Fruit fly (Drosophila melanogaster) whole organism, embryonic: Measurements from ENCODE around the gene Psa.

Source experiments
- Atf6 ChIP-seq: fragments of 200-800 bp; sonication (Bioruptor generic); IDR thresholded peaks from 2 replicates; pipeline ENCODE4 v1.3.6; 2022; ENCODE audit warnings: missing biosample characterization, missing genetic modification characterization
- B-H1 ChIP-seq: fragments of 200-800 bp; sonication (Bioruptor generic); IDR thresholded peaks from 3 replicates; pipeline ENCODE4 v1.3.6; 2022; ENCODE audit warnings: missing biosample characterization, missing genetic modification characterization
- Bgb ChIP-seq: fragments of 200-800 bp; sonication (Bioruptor generic); IDR thresholded peaks from 2 replicates; pipeline ENCODE4 v1.3.6; 2022; ENCODE audit warnings: missing biosample characterization, missing genetic modification characterization; ENCODE audit not compliant: partially characterized antibody
- CG12071 ChIP-seq: fragments of 200-800 bp; sonication (Bioruptor generic); optimal IDR thresholded peaks from 3 replicates; lab custom pipeline; 2018; ENCODE audit warnings: missing biosample characterization, mild to moderate bottlenecking, missing genetic modification characterization
- CG12659 ChIP-seq: fragments of 200-800 bp; sonication (Bioruptor generic); optimal IDR thresholded peaks from 3 replicates; lab custom pipeline; 2017; ENCODE audit warnings: mild to moderate bottlenecking, missing biosample characterization, missing genetic modification reagents, missing genetic modification characterization
- CG12769 ChIP-seq: fragments of 200-800 bp; sonication (Bioruptor generic); optimal IDR thresholded peaks from 2 replicates; lab custom pipeline; 2019; ENCODE audit warnings: missing biosample characterization, mild to moderate bottlenecking, missing genetic modification characterization, moderate library complexity
- CG15073 ChIP-seq: fragments of 200-800 bp; sonication (Bioruptor generic); optimal IDR thresholded peaks from 2 replicates; lab custom pipeline; 2016; ENCODE audit warnings: missing biosample characterization, missing genetic modification characterization
- CG17186 ChIP-seq: fragments of 200-800 bp; sonication (Bioruptor generic); optimal IDR thresholded peaks from 3 replicates; lab custom pipeline; 2017; ENCODE audit warnings: missing biosample characterization, missing genetic modification reagents, missing genetic modification characterization
- CG17361 ChIP-seq: fragments of 200-800 bp; sonication (Bioruptor generic); IDR thresholded peaks from 3 replicates; pipeline ENCODE4 v1.3.6; 2022; ENCODE audit warnings: missing biosample characterization, missing genetic modification characterization
- CG17802 ChIP-seq: fragments of 200-800 bp; sonication (Bioruptor generic); optimal IDR thresholded peaks from 2 replicates; lab custom pipeline; 2018; ENCODE audit warnings: missing biosample characterization, mild to moderate bottlenecking, missing genetic modification characterization, moderate library complexity
- CG3281 ChIP-seq: fragments of 200-800 bp; sonication (Bioruptor generic); optimal IDR thresholded peaks from 3 replicates; lab custom pipeline; 2017; ENCODE audit warnings: missing biosample characterization, mild to moderate bottlenecking, missing genetic modification characterization
- CG6689 ChIP-seq: fragments of 200-800 bp; sonication (Bioruptor generic); IDR thresholded peaks from 2 replicates; pipeline ENCODE4 v1.3.6; 2022; ENCODE audit warnings: missing biosample characterization, missing genetic modification characterization
- CG6813 ChIP-seq: fragments of 200-800 bp; sonication (Bioruptor generic); optimal IDR thresholded peaks from 2 replicates; lab custom pipeline; 2017; ENCODE audit warnings: missing biosample characterization, missing genetic modification characterization, mild to moderate bottlenecking, moderate library complexity, missing genetic modification reagents
- CG7556 ChIP-seq: fragments of 200-800 bp; sonication (Bioruptor generic); optimal IDR thresholded peaks from 2 replicates; lab custom pipeline; 2017; ENCODE audit warnings: missing biosample characterization, mild to moderate bottlenecking, missing genetic modification characterization
- CG8765 ChIP-seq: fragments of 200-800 bp; sonication (Bioruptor generic); IDR thresholded peaks from 2 replicates; pipeline ENCODE4 v1.3.6; 2022; ENCODE audit warnings: missing biosample characterization, missing genetic modification characterization
- Dek ChIP-seq: fragments of 200-800 bp; sonication (Bioruptor generic); optimal IDR thresholded peaks from 3 replicates; lab custom pipeline; 2019; ENCODE audit warnings: missing biosample characterization, mild to moderate bottlenecking, missing genetic modification characterization, moderate library complexity
- Dip3 ChIP-seq: fragments of 200-800 bp; sonication (Bioruptor generic); optimal IDR thresholded peaks from 3 replicates; lab custom pipeline; 2016; ENCODE audit warnings: missing biosample characterization, missing genetic modification characterization
- Doc2 ChIP-seq: fragments of 200-800 bp; sonication (Bioruptor generic); IDR thresholded peaks from 2 replicates; pipeline ENCODE4 v1.3.6; 2022; ENCODE audit warnings: missing biosample characterization, missing genetic modification characterization
- ERR ChIP-seq: fragments of 200-800 bp; sonication (Bioruptor generic); optimal IDR thresholded peaks from 2 replicates; lab custom pipeline; 2016; ENCODE audit warnings: missing biosample characterization, missing genetic modification characterization
- Fer3 ChIP-seq: fragments of 200-800 bp; sonication (Bioruptor generic); optimal IDR thresholded peaks from 2 replicates; lab custom pipeline; 2018; ENCODE audit warnings: missing biosample characterization, mild to moderate bottlenecking, missing genetic modification characterization, moderate library complexity
- H15 ChIP-seq: fragments of 200-800 bp; sonication (Bioruptor generic); IDR thresholded peaks from 3 replicates; pipeline ENCODE4 v1.3.6; 2022; ENCODE audit warnings: missing biosample characterization, missing genetic modification characterization
- Hand ChIP-seq: fragments of 200-800 bp; sonication (Bioruptor generic); optimal IDR thresholded peaks from 2 replicates; lab custom pipeline; 2017; ENCODE audit warnings: mild to moderate bottlenecking, missing biosample characterization, missing genetic modification reagents, missing genetic modification characterization
- Mad ChIP-seq: fragments of 200-800 bp; sonication (Bioruptor generic); optimal IDR thresholded peaks from 2 replicates; lab custom pipeline; 2016; ENCODE audit warnings: missing biosample characterization, missing genetic modification characterization
- Myb ChIP-seq: fragments of 200-800 bp; sonication (Bioruptor generic); optimal IDR thresholded peaks from 2 replicates; lab custom pipeline; 2016; ENCODE audit warnings: missing biosample characterization, missing genetic modification characterization
- Nf-YA ChIP-seq: fragments of 200-800 bp; sonication (Bioruptor generic); IDR thresholded peaks from 2 replicates; pipeline ENCODE4 v1.3.6; 2022; ENCODE audit warnings: missing biosample characterization, missing genetic modification characterization
- NfI ChIP-seq: fragments of 200-800 bp; sonication (Bioruptor generic); optimal IDR thresholded peaks from 3 replicates; lab custom pipeline; 2018; ENCODE audit warnings: missing biosample characterization, mild to moderate bottlenecking, missing genetic modification characterization, moderate library complexity
- Stat92E ChIP-seq, 3 experiments: fragments of >200 bp in 2 of 3; fragments of 200-800 bp in 1 of 3; sonication (Bioruptor generic) in 1 of 3; optimal IDR thresholded peaks; 2 replicates each; lab custom pipeline; 2017 to 2019; ENCODE audit warnings: missing biosample characterization in 3 of 3, missing genetic modification characterization in 3 of 3, mild to moderate bottlenecking in 1 of 3, moderate library complexity in 1 of 3
- Taf1 ChIP-seq: fragments of 200-800 bp; sonication (Bioruptor generic); IDR thresholded peaks from 2 replicates; pipeline ENCODE4 v1.3.6; 2022; ENCODE audit warnings: missing biosample characterization, missing genetic modification characterization
- Xbp1 ChIP-seq: fragments of 200-800 bp; sonication (Bioruptor generic); optimal IDR thresholded peaks from 3 replicates; lab custom pipeline; 2016; ENCODE audit warnings: missing biosample characterization, mild to moderate bottlenecking, missing genetic modification characterization
- ara ChIP-seq: fragments of 200-800 bp; sonication (Bioruptor generic); IDR thresholded peaks from 2 replicates; pipeline ENCODE4 v1.3.6; 2022; ENCODE audit warnings: missing biosample characterization, missing genetic modification characterization
- cad ChIP-seq: fragments of >200 bp; optimal IDR thresholded peaks from 2 replicates; lab custom pipeline; 2017; ENCODE audit warnings: missing biosample characterization, missing genetic modification characterization
- caup ChIP-seq: fragments of 200-800 bp; sonication (Bioruptor generic); optimal IDR thresholded peaks from 3 replicates; lab custom pipeline; 2017; ENCODE audit warnings: missing biosample characterization, mild to moderate bottlenecking, missing genetic modification characterization, moderate library complexity; ENCODE audit not compliant: severe bottlenecking
- crol ChIP-seq: fragments of 200-800 bp; sonication (Bioruptor generic); IDR thresholded peaks from 2 replicates; pipeline ENCODE4 v1.3.6; 2022; ENCODE audit warnings: missing biosample characterization, missing genetic modification characterization
- da ChIP-seq: fragments of 200-800 bp; sonication (Bioruptor generic); optimal IDR thresholded peaks from 2 replicates; lab custom pipeline; 2016; ENCODE audit warnings: missing biosample characterization, missing genetic modification characterization
- ewg ChIP-seq: fragments of 200-800 bp; sonication (Bioruptor generic); optimal IDR thresholded peaks from 3 replicates; lab custom pipeline; 2017; ENCODE audit warnings: mild to moderate bottlenecking, missing biosample characterization, missing genetic modification reagents, missing genetic modification characterization
- gcm2 ChIP-seq: fragments of 200-800 bp; sonication (Bioruptor generic); optimal IDR thresholded peaks from 2 replicates; lab custom pipeline; 2016; ENCODE audit warnings: missing biosample characterization, missing genetic modification characterization
- ind ChIP-seq: fragments of 200-800 bp; sonication (Bioruptor generic); optimal IDR thresholded peaks from 3 replicates; lab custom pipeline; 2016; ENCODE audit warnings: missing biosample characterization, missing genetic modification characterization
- jumu ChIP-seq: fragments of 200-800 bp; sonication (Bioruptor generic); optimal IDR thresholded peaks from 3 replicates; lab custom pipeline; 2016; ENCODE audit warnings: missing biosample characterization, missing genetic modification characterization
- kay ChIP-seq: fragments of 200-800 bp; sonication (Bioruptor generic); optimal IDR thresholded peaks from 2 replicates; lab custom pipeline; 2016; ENCODE audit warnings: missing biosample characterization, missing genetic modification characterization
- kni ChIP-seq: fragments of 200-800 bp; sonication (Bioruptor generic); optimal IDR thresholded peaks from 3 replicates; lab custom pipeline; 2017; ENCODE audit warnings: mild to moderate bottlenecking, missing biosample characterization, missing genetic modification reagents, missing genetic modification characterization
- pb ChIP-seq: fragments of 200-800 bp; sonication (Bioruptor generic); optimal IDR thresholded peaks from 3 replicates; lab custom pipeline; 2016; ENCODE audit warnings: missing biosample characterization, missing genetic modification characterization
- pum ChIP-seq: fragments of 200-800 bp; sonication (Bioruptor generic); optimal IDR thresholded peaks from 2 replicates; lab custom pipeline; 2016; ENCODE audit warnings: missing biosample characterization, missing genetic modification characterization
- repo ChIP-seq: fragments of 200-800 bp; sonication (Bioruptor generic); optimal IDR thresholded peaks from 2 replicates; lab custom pipeline; 2016; ENCODE audit warnings: missing biosample characterization, missing genetic modification characterization
- ro ChIP-seq: fragments of 200-800 bp; sonication (Bioruptor generic); IDR thresholded peaks from 2 replicates; pipeline ENCODE4 v1.3.6; 2022; ENCODE audit warnings: missing biosample characterization, missing genetic modification characterization
- sens-2 ChIP-seq: fragments of 200-800 bp; sonication (Bioruptor generic); IDR thresholded peaks from 2 replicates; pipeline ENCODE4 v1.3.6; 2022; ENCODE audit warnings: missing biosample characterization, missing genetic modification characterization
- sr ChIP-seq: fragments of 200-800 bp; sonication (Bioruptor generic); IDR thresholded peaks from 3 replicates; pipeline ENCODE4 v1.3.6; 2022; ENCODE audit warnings: missing biosample characterization, missing genetic modification characterization
- stwl ChIP-seq: fragments of 200-800 bp; sonication (Bioruptor generic); optimal IDR thresholded peaks from 3 replicates; lab custom pipeline; 2018; ENCODE audit warnings: missing biosample characterization, mild to moderate bottlenecking, missing genetic modification characterization, moderate library complexity
- tll ChIP-seq, 2 experiments: fragments of 200-800 bp in 1 of 2; fragments of >200 bp in 1 of 2; sonication (Bioruptor generic) in 1 of 2; optimal IDR thresholded peaks; 2 replicates each; lab custom pipeline; 2017 to 2019; ENCODE audit warnings: missing biosample characterization in 2 of 2, missing genetic modification characterization in 2 of 2, mild to moderate bottlenecking in 1 of 2, moderate library complexity in 1 of 2
- vfl ChIP-seq: fragments of 200-800 bp; sonication (Bioruptor generic); optimal IDR thresholded peaks from 2 replicates; lab custom pipeline; 2016; ENCODE audit warnings: missing biosample characterization, missing genetic modification characterization
- wor ChIP-seq: fragments of 200-800 bp; sonication (Bioruptor generic); IDR thresholded peaks from 2 replicates; pipeline ENCODE4 v1.3.6; 2022; ENCODE audit warnings: missing biosample characterization, missing genetic modification characterization

The Psa gene

dm6 chr3L:1478998-1479680, 23.5 kb upstream of the Psa start (continued):
- peak; percentile 67 for TF ChIP-seq Xbp1
- no peak for TF ChIP-seq CG12659 (GFP tag; lab: Kevin White, UChicago)
- peak; percentile 95 for TF ChIP-seq CG8765 (GFP tag; lab: Robert Waterston, UW)
- TF ChIP-seq CG12071 (GFP tag; lab: Kevin White, UChicago): no peak
- TF ChIP-seq ro (GFP tag; lab: Robert Waterston, UW): no peak
- TF ChIP-seq da (GFP tag; lab: Kevin White, UChicago): no peak
- peak; percentile 33 for TF ChIP-seq Myb
- TF ChIP-seq CG17361: peak; percentile 54
- no peak for TF ChIP-seq sr (GFP tag; lab: Robert Waterston, UW)
- peak; percentile 48 for TF ChIP-seq Mad
- peak; percentile 9 for TF ChIP-seq CG17802 (tag; lab: Kevin White, UChicago)
- peak; percentile 20 for TF ChIP-seq caup (GFP tag; lab: Kevin White, UChicago)
- TF ChIP-seq CG7556 (GFP tag; lab: Kevin White, UChicago): peak; percentile 52
- no peak for TF ChIP-seq stwl (tag; lab: Kevin White, UChicago)
- TF ChIP-seq repo (GFP tag; lab: Kevin White, UChicago): no peak
- TF ChIP-seq CG15073 (GFP tag; lab: Kevin White, UChicago): no peak
- TF ChIP-seq jumu: peak; percentile 63
- TF ChIP-seq gcm2: no peak
- peak; percentile 57; the same call in 1 of the 2 replicates for TF ChIP-seq sens-2 (GFP tag; lab: Robert Waterston, UW)
- no peak for TF ChIP-seq vfl (GFP tag; lab: Kevin White, UChicago)
- TF ChIP-seq Hand (GFP tag; lab: Kevin White, UChicago): no peak
- peak; percentile 69 for TF ChIP-seq pum (GFP tag; lab: Kevin White, UChicago)
- TF ChIP-seq kni: peak; percentile 4
- TF ChIP-seq H15: peak; percentile 37; the same call in 1 of the 3 replicates
- no peak for TF ChIP-seq CG17186
- TF ChIP-seq CG6689: peak; percentile 77
- no peak for TF ChIP-seq ind (GFP tag; lab: Kevin White, UChicago)
- TF ChIP-seq Taf1 (GFP tag; lab: Robert Waterston, UW): no peak
- TF ChIP-seq wor (GFP tag; lab: Robert Waterston, UW): peak; percentile 30; the same call in 1 of the 2 replicates
- TF ChIP-seq B-H1 (GFP tag; lab: Robert Waterston, UW): no peak
- peak; percentile 23 for TF ChIP-seq ewg (GFP tag; lab: Kevin White, UChicago)
- TF ChIP-seq crol (GFP tag; lab: Robert Waterston, UW): no peak
- peak; percentile 56 for TF ChIP-seq pb (GFP tag; lab: Kevin White, UChicago)
- TF ChIP-seq Fer3: no peak
- no peak for TF ChIP-seq Doc2 (GFP tag; lab: Robert Waterston, UW)
- TF ChIP-seq ERR: no peak
- no peak for TF ChIP-seq cad (GFP tag; lab: Kevin White, UChicago)
- TF ChIP-seq ara (GFP tag; lab: Robert Waterston, UW): peak; percentile 92
- no peak for TF ChIP-seq Stat92E (GFP tag; optimal IDR thresholded peaks at IDR 0.05; lab: Kevin White, UChicago)
- TF ChIP-seq NfI (GFP tag; lab: Kevin White, UChicago): peak; percentile 7
- TF ChIP-seq CG3281 (GFP tag; lab: Kevin White, UChicago): no peak
- peak; percentile 16 for TF ChIP-seq Dip3 (GFP tag; lab: Kevin White, UChicago)
- peak; percentile 41; the same call in 1 of the 2 replicates for TF ChIP-seq Atf6 (GFP tag; lab: Robert Waterston, UW)
- TF ChIP-seq CG6813 (GFP tag; lab: Kevin White, UChicago): peak; percentile 45
- TF ChIP-seq kay: peak; percentile 15
- no peak for TF ChIP-seq Bgb (GFP tag; lab: Robert Waterston, UW)
- TF ChIP-seq Nf-YA (GFP tag; lab: Robert Waterston, UW): no peak
- no peak for TF ChIP-seq CG12769 (tag; lab: Kevin White, UChicago)
- peak in 1 of 2 experiments; percentile 88 for TF ChIP-seq tll (GFP tag; optimal IDR thresholded peaks at IDR 0.05; lab: Kevin White, UChicago)
- no peak for TF ChIP-seq Dek (tag; lab: Kevin White, UChicago)
